Fruit fly (Drosophila melanogaster) whole organism, embryonic: ENCODE measurements around the gene Enoph.

ENCODE experiments used
- Asciz ChIP-seq: fragments of 200-800 bp; sonication (Bioruptor generic); optimal IDR thresholded peaks from 2 replicates; lab custom pipeline; 2017; ENCODE audit warnings: missing biosample characterization, mild to moderate bottlenecking, missing genetic modification characterization, missing genetic modification reagents
- Atf3 ChIP-seq: fragments of 200-800 bp; sonication (Bioruptor generic); optimal IDR thresholded peaks from 3 replicates; lab custom pipeline; 2016; ENCODE audit warnings: missing biosample characterization, missing genetic modification characterization
- CG10147 ChIP-seq: fragments of 200-800 bp; sonication (Bioruptor generic); optimal IDR thresholded peaks from 2 replicates; lab custom pipeline; 2019; ENCODE audit warnings: missing biosample characterization, mild to moderate bottlenecking, missing genetic modification characterization, moderate library complexity
- CG10209 ChIP-seq: fragments of 200-800 bp; sonication (Bioruptor generic); optimal IDR thresholded peaks from 3 replicates; lab custom pipeline; 2017; ENCODE audit warnings: missing biosample characterization, mild to moderate bottlenecking, missing genetic modification characterization, missing genetic modification reagents
- CG10274 ChIP-seq: fragments of 200-800 bp; sonication (Bioruptor generic); optimal IDR thresholded peaks from 3 replicates; lab custom pipeline; 2017; ENCODE audit warnings: missing biosample characterization, mild to moderate bottlenecking, missing genetic modification characterization
- CG10431 ChIP-seq: fragments of 200-800 bp; sonication (Bioruptor generic); optimal IDR thresholded peaks from 3 replicates; lab custom pipeline; 2018; ENCODE audit warnings: missing biosample characterization, mild to moderate bottlenecking, missing genetic modification characterization
- CG10543 ChIP-seq: fragments of 200-800 bp; sonication (Bioruptor generic); optimal IDR thresholded peaks from 3 replicates; lab custom pipeline; 2017; ENCODE audit warnings: missing biosample characterization, mild to moderate bottlenecking, missing genetic modification characterization, moderate library complexity
- CG12299 ChIP-seq: fragments of 200-800 bp; sonication (Bioruptor generic); optimal IDR thresholded peaks from 2 replicates; lab custom pipeline; 2018; ENCODE audit warnings: missing biosample characterization, mild to moderate bottlenecking, missing genetic modification characterization
- CG12659 ChIP-seq: fragments of 200-800 bp; sonication (Bioruptor generic); optimal IDR thresholded peaks from 3 replicates; lab custom pipeline; 2017; ENCODE audit warnings: mild to moderate bottlenecking, missing biosample characterization, missing genetic modification reagents, missing genetic modification characterization
- CG13894 ChIP-seq: fragments of 200-800 bp; sonication (Bioruptor generic); optimal IDR thresholded peaks from 3 replicates; lab custom pipeline; 2018; ENCODE audit warnings: missing biosample characterization, mild to moderate bottlenecking, missing genetic modification characterization, moderate library complexity
- CG14860 ChIP-seq: fragments of 200-800 bp; sonication (Bioruptor generic); IDR thresholded peaks from 3 replicates; pipeline ENCODE4 v1.3.6; 2022; ENCODE audit warnings: missing biosample characterization, missing genetic modification characterization; ENCODE audit not compliant: partially characterized antibody
- CG15696 ChIP-seq: fragments of 200-800 bp; sonication (Bioruptor generic); optimal IDR thresholded peaks from 2 replicates; lab custom pipeline; 2019; ENCODE audit warnings: missing biosample characterization, mild to moderate bottlenecking, missing genetic modification characterization, moderate library complexity
- CG1647 ChIP-seq: fragments of 200-800 bp; sonication (Bioruptor generic); optimal IDR thresholded peaks from 3 replicates; lab custom pipeline; 2016; ENCODE audit warnings: missing biosample characterization, missing genetic modification characterization
- CG17385 ChIP-seq: fragments of 200-800 bp; sonication (Bioruptor generic); optimal IDR thresholded peaks from 3 replicates; lab custom pipeline; 2018; ENCODE audit warnings: missing biosample characterization, mild to moderate bottlenecking, missing genetic modification characterization
- CG17568 ChIP-seq: fragments of 200-800 bp; sonication (Bioruptor generic); optimal IDR thresholded peaks from 2 replicates; lab custom pipeline; 2018; ENCODE audit warnings: missing biosample characterization, mild to moderate bottlenecking, missing genetic modification characterization, moderate library complexity
- CG18599 ChIP-seq: fragments of 200-800 bp; sonication (Bioruptor generic); optimal IDR thresholded peaks from 3 replicates; lab custom pipeline; 2017; ENCODE audit warnings: missing biosample characterization, missing genetic modification characterization, mild to moderate bottlenecking, moderate library complexity, missing genetic modification reagents
- CG3163 ChIP-seq: fragments of 200-800 bp; sonication (Bioruptor generic); optimal IDR thresholded peaks from 3 replicates; lab custom pipeline; 2016; ENCODE audit warnings: missing biosample characterization, missing genetic modification characterization
- CG32767 ChIP-seq: fragments of 200-800 bp; sonication (Bioruptor generic); IDR thresholded peaks from 2 replicates; pipeline ENCODE4 v1.3.6; 2022; ENCODE audit warnings: missing biosample characterization, missing genetic modification characterization
- CG32772 ChIP-seq: fragments of 200-800 bp; sonication (Bioruptor generic); IDR thresholded peaks from 2 replicates; pipeline ENCODE4 v1.3.6; 2022; ENCODE audit warnings: missing biosample characterization, missing genetic modification characterization
- CG3407 ChIP-seq: fragments of 200-800 bp; sonication (Bioruptor generic); optimal IDR thresholded peaks from 2 replicates; lab custom pipeline; 2018; ENCODE audit warnings: missing biosample characterization, mild to moderate bottlenecking, missing genetic modification characterization
- CG6272 ChIP-seq: fragments of 200-800 bp; sonication (Bioruptor generic); IDR thresholded peaks from 2 replicates; pipeline ENCODE4 v1.3.6; 2022; ENCODE audit warnings: missing biosample characterization, missing genetic modification characterization
- CG7963 ChIP-seq: fragments of 200-800 bp; sonication (Bioruptor generic); IDR thresholded peaks from 3 replicates; pipeline ENCODE4 v1.3.6; 2022; ENCODE audit warnings: missing biosample characterization, missing genetic modification characterization; ENCODE audit not compliant: partially characterized antibody
- CG8281 ChIP-seq: fragments of 200-800 bp; sonication (Bioruptor generic); optimal IDR thresholded peaks from 2 replicates; lab custom pipeline; 2018; ENCODE audit warnings: missing biosample characterization, mild to moderate bottlenecking, missing genetic modification characterization, moderate library complexity
- CG8944 ChIP-seq: fragments of 200-800 bp; sonication (Bioruptor generic); optimal IDR thresholded peaks from 3 replicates; lab custom pipeline; 2016; ENCODE audit warnings: missing biosample characterization, missing genetic modification characterization
- CG9215 ChIP-seq: fragments of 200-800 bp; sonication (Bioruptor generic); IDR thresholded peaks from 2 replicates; pipeline ENCODE4 v1.3.6; 2022; ENCODE audit warnings: missing biosample characterization, missing genetic modification characterization
- NC2α ChIP-seq: fragments of 200-800 bp; sonication (Bioruptor generic); optimal IDR thresholded peaks from 2 replicates; lab custom pipeline; 2016; ENCODE audit warnings: missing biosample characterization, missing genetic modification characterization
- NFAT ChIP-seq: fragments of 200-800 bp; sonication (Bioruptor generic); IDR thresholded peaks from 2 replicates; pipeline ENCODE4 v1.3.6; 2022; ENCODE audit warnings: missing biosample characterization, missing genetic modification characterization
- Oaz ChIP-seq: fragments of 200-800 bp; sonication (Bioruptor generic); IDR thresholded peaks from 2 replicates; pipeline ENCODE4 v1.3.6; 2022; ENCODE audit warnings: missing biosample characterization, missing genetic modification characterization
- Sry-β ChIP-seq: fragments of 200-800 bp; sonication (Bioruptor generic); optimal IDR thresholded peaks from 2 replicates; lab custom pipeline; 2018; ENCODE audit warnings: missing biosample characterization, mild to moderate bottlenecking, missing genetic modification characterization, moderate library complexity
- TFAM ChIP-seq: fragments of 200-800 bp; sonication (Bioruptor generic); optimal IDR thresholded peaks from 2 replicates; lab custom pipeline; 2017; ENCODE audit warnings: missing biosample characterization, missing genetic modification characterization, inconsistent platforms
- al ChIP-seq: fragments of 200-800 bp; sonication (Bioruptor generic); IDR thresholded peaks from 2 replicates; pipeline ENCODE4 v1.3.6; 2022; ENCODE audit warnings: missing biosample characterization, missing genetic modification characterization
- ap ChIP-seq: fragments of 200-800 bp; sonication (Bioruptor generic); IDR thresholded peaks from 2 replicates; pipeline ENCODE4 v1.3.6; 2022; ENCODE audit warnings: missing biosample characterization, missing genetic modification characterization
- en ChIP-seq: fragments of 200-800 bp; sonication (Bioruptor generic); optimal IDR thresholded peaks from 2 replicates; lab custom pipeline; 2016; ENCODE audit warnings: missing biosample characterization, missing genetic modification characterization
- esg ChIP-seq: fragments of 200-800 bp; sonication (Bioruptor generic); conservative IDR thresholded peaks from 2 replicates; pipeline ENCODE4 v1.3.6; 2022; ENCODE audit warnings: missing biosample characterization, missing genetic modification characterization
- gsb-n ChIP-seq: fragments of 200-800 bp; sonication (Bioruptor generic); optimal IDR thresholded peaks from 3 replicates; lab custom pipeline; 2018; ENCODE audit warnings: missing biosample characterization, mild to moderate bottlenecking, missing genetic modification characterization
- gt ChIP-seq: fragments of 200-800 bp; sonication (Bioruptor generic); IDR thresholded peaks from 2 replicates; pipeline ENCODE4 v1.3.6; 2022; ENCODE audit warnings: missing biosample characterization, missing genetic modification characterization
- inv ChIP-seq: fragments of 200-800 bp; sonication (Bioruptor generic); IDR thresholded peaks from 2 replicates; pipeline ENCODE4 v1.3.6; 2022; ENCODE audit warnings: missing biosample characterization, missing genetic modification characterization; ENCODE audit not compliant: partially characterized antibody
- maf-S ChIP-seq: fragments of 200-800 bp; sonication (Bioruptor generic); optimal IDR thresholded peaks from 2 replicates; lab custom pipeline; 2016; ENCODE audit warnings: missing biosample characterization, missing genetic modification characterization
- mam ChIP-seq: fragments of 200-800 bp; sonication (Bioruptor generic); optimal IDR thresholded peaks from 3 replicates; lab custom pipeline; 2016; ENCODE audit warnings: missing biosample characterization, missing genetic modification characterization
- nau ChIP-seq: fragments of 200-800 bp; sonication (Bioruptor generic); optimal IDR thresholded peaks from 3 replicates; lab custom pipeline; 2017; ENCODE audit warnings: missing biosample characterization, mild to moderate bottlenecking, missing genetic modification characterization, missing genetic modification reagents
- pita ChIP-seq: fragments of 200-800 bp; sonication (Bioruptor generic); optimal IDR thresholded peaks from 2 replicates; lab custom pipeline; 2017; ENCODE audit warnings: missing biosample characterization, mild to moderate bottlenecking, missing genetic modification characterization
- pros ChIP-seq: fragments of 200-800 bp; sonication (Bioruptor generic); optimal IDR thresholded peaks from 3 replicates; lab custom pipeline; 2019; ENCODE audit warnings: missing biosample characterization, mild to moderate bottlenecking, missing genetic modification characterization, moderate library complexity
- pum ChIP-seq: fragments of 200-800 bp; sonication (Bioruptor generic); optimal IDR thresholded peaks from 2 replicates; lab custom pipeline; 2016; ENCODE audit warnings: missing biosample characterization, missing genetic modification characterization
- schlank ChIP-seq: fragments of 200-800 bp; sonication (Bioruptor generic); optimal IDR thresholded peaks from 2 replicates; lab custom pipeline; 2018; ENCODE audit warnings: missing biosample characterization, mild to moderate bottlenecking, missing genetic modification characterization
- sens ChIP-seq: fragments of 200-800 bp; sonication (Bioruptor generic); peaks from one replicate; lab custom pipeline; 2016; ENCODE audit warnings: missing biosample characterization, missing genetic modification characterization
- ssp ChIP-seq: fragments of 200-800 bp; sonication (Bioruptor generic); IDR thresholded peaks from 2 replicates; pipeline ENCODE4 v1.3.6; 2022; ENCODE audit warnings: missing biosample characterization, missing genetic modification characterization
- tap ChIP-seq: fragments of 200-800 bp; optimal IDR thresholded peaks from 3 replicates; lab custom pipeline; 2019; ENCODE audit warnings: missing biosample characterization, mild to moderate bottlenecking, missing genetic modification characterization, moderate library complexity
- zfh2 ChIP-seq: fragments of 200-800 bp; sonication (Bioruptor generic); optimal IDR thresholded peaks from 2 replicates; lab custom pipeline; 2016; ENCODE audit warnings: missing biosample characterization, missing genetic modification characterization

Gene Enoph

dm6 chr3R:5211901-5212758 lies 44.4 kb downstream of the Enoph start (continued):
- peak; percentile 51 for TF ChIP-seq CG1647 (GFP tag; lab: Kevin White, UChicago)
- peak; percentile 32; the same call in 1 of the 2 replicates for TF ChIP-seq CG32767 (GFP tag; lab: Robert Waterston, UW)
- TF ChIP-seq CG3163 (GFP tag; lab: Kevin White, UChicago) = peak; percentile 56
- TF ChIP-seq CG10543 (GFP tag; lab: Kevin White, UChicago) = peak; percentile 6
- no peak for TF ChIP-seq NFAT
- TF ChIP-seq CG10147 = no peak
- TF ChIP-seq mam = peak; percentile 3
- peak; percentile 8 for TF ChIP-seq Asciz (GFP tag; lab: Kevin White, UChicago)
- TF ChIP-seq gsb-n (tag; lab: Kevin White, UChicago) = peak; percentile 88
- TF ChIP-seq CG7963 = no peak
- TF ChIP-seq CG32772 (GFP tag; lab: Robert Waterston, UW) = peak; percentile 70
- no peak for TF ChIP-seq CG10274 (GFP tag; lab: Kevin White, UChicago)
- no peak for TF ChIP-seq inv
- TF ChIP-seq NC2α (GFP tag; lab: Kevin White, UChicago) = peak; percentile 51
- TF ChIP-seq TFAM = peak; percentile 62
- peak; percentile 80 for TF ChIP-seq CG10209
- peak; percentile 51; the same call in 1 of the 2 replicates for TF ChIP-seq gt
- TF ChIP-seq Oaz = no peak
- no peak for TF ChIP-seq pita (GFP tag; lab: Kevin White, UChicago)
- 0 out of 2 replicates have a peak, but pooled peaks have one; percentile 21 for TF ChIP-seq esg (GFP tag; lab: Robert Waterston, UW)
- TF ChIP-seq CG18599 = peak; percentile 52
- no peak for TF ChIP-seq schlank (tag; lab: Kevin White, UChicago)
- TF ChIP-seq pros (GFP tag; lab: Kevin White, UChicago) = peak; percentile 94
- peak; percentile 68 for TF ChIP-seq Atf3
- peak; percentile 33 for TF ChIP-seq CG10431
- no peak for TF ChIP-seq CG9215
- no peak for TF ChIP-seq zfh2 (GFP tag; lab: Kevin White, UChicago)
- TF ChIP-seq pum (GFP tag; lab: Kevin White, UChicago) = peak; percentile 85
- peak; percentile 4 for TF ChIP-seq CG12299 (tag; lab: Kevin White, UChicago)
- peak; percentile 40; the same call in 1 of the 2 replicates for TF ChIP-seq ap
- TF ChIP-seq nau (GFP tag; lab: Kevin White, UChicago) = no peak
- TF ChIP-seq en = peak; percentile 69
- no peak for TF ChIP-seq al (GFP tag; lab: Robert Waterston, UW)
- TF ChIP-seq sens (GFP tag; lab: Kevin White, UChicago) = peak; percentile 98
- TF ChIP-seq CG3407 (GFP tag; lab: Kevin White, UChicago) = peak; percentile 55
- TF ChIP-seq CG17385 (GFP tag; lab: Kevin White, UChicago) = peak; percentile 23
- TF ChIP-seq CG8944 (GFP tag; lab: Kevin White, UChicago) = peak; percentile 82
- peak; percentile 99 for TF ChIP-seq CG15696
- peak; percentile 11 for TF ChIP-seq CG12659 (GFP tag; lab: Kevin White, UChicago)
- TF ChIP-seq Sry-β = peak; percentile 19
- peak; percentile 62 for TF ChIP-seq CG17568 (GFP tag; lab: Kevin White, UChicago)
- no peak for TF ChIP-seq CG14860
- peak; percentile 24 for TF ChIP-seq CG8281
- no peak for TF ChIP-seq CG13894
- TF ChIP-seq tap (tag; lab: Kevin White, UChicago) = peak; percentile 48
- peak; percentile 63 for TF ChIP-seq maf-S (GFP tag; lab: Kevin White, UChicago)
- peak; percentile 28; the same call in 1 of the 2 replicates for TF ChIP-seq CG6272 (GFP tag; lab: Robert Waterston, UW)
- TF ChIP-seq ssp (GFP tag; lab: Robert Waterston, UW) = no peak
